Worm (Caenorhabditis elegans) whole organism, L4 larva: ENCODE data around the gene cyp-25A3.

ENCODE experiments used
- T20F7.1 ChIP-seq: fragments of 200-800 bp; sonication (Bioruptor generic); optimal IDR thresholded peaks from 2 replicates; lab custom pipeline; 2018; ENCODE audit warnings: mild to moderate bottlenecking, missing genetic modification characterization, missing compliant biosample characterization
- aly-2 ChIP-seq: sonication (generic microtip); optimal IDR thresholded peaks from 2 replicates; lab custom pipeline; 2018; ENCODE audit warnings: missing biosample characterization, missing genetic modification characterization
- egl-27 ChIP-seq: sonication (generic microtip); optimal IDR thresholded peaks from 3 replicates; lab custom pipeline; 2017; ENCODE audit warnings: missing biosample characterization, missing genetic modification reagents, missing genetic modification characterization

DNA sequence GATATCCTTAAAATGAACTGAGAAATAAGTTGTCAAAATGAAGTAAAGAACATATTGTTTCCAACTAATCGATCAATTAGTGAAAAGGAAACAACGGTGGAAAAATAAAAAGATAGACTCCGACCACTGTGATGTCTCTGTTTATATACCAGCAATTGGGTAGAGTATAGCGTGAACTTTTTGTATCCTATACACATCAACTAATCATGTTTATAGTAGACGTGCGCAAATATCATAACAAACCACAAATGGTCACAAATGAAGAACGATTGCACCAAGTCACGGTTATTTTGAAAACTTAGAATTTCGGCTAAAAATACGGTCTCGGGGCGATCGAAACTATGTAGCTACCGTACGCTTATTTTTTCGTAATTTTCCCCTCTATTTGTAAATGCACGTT lies at the start of gene cyp-25A3:
- TF ChIP-seq aly-2 (tag; lab: Kevin White, UChicago): no peak
- TF ChIP-seq egl-27 (tag; lab: Kevin White, UChicago): no peak
- no peak for TF ChIP-seq T20F7.1 (GFP tag; lab: Kevin White, UChicago)
